Worm (Caenorhabditis elegans) whole organism, young adult: ENCODE results near the gene H04M03.3.

ENCODE experiments used
- ama-1 ChIP-seq, 3 experiments: fragments of 150-350 bp in 1 of 3; sonication (generic microtip) in 2 of 3; optimal IDR thresholded peaks; 2 replicates each; lab custom pipeline; 2014 to 2018; ENCODE audit warnings: missing biosample characterization in 2 of 3, missing genetic modification characterization in 2 of 3, missing genetic modification reagents in 2 of 3
- attf-6 ChIP-seq: fragments of 200-800 bp; sonication (Bioruptor generic); IDR thresholded peaks from 2 replicates; pipeline ENCODE4 v1.3.6; 2022; ENCODE audit warnings: missing genetic modification reagents, missing genetic modification characterization, missing compliant biosample characterization
- ceh-58 ChIP-seq: fragments of 200-800 bp; sonication (Bioruptor generic); IDR thresholded peaks from 2 replicates; pipeline ENCODE4 v1.3.6; 2022; ENCODE audit warnings: missing genetic modification characterization, missing compliant biosample characterization
- dpl-1 ChIP-seq: fragments of 150-350 bp; optimal IDR thresholded peaks from 2 replicates; lab custom pipeline; 2014; ENCODE audit warnings: missing biosample characterization, missing genetic modification reagents, missing genetic modification characterization
- ets-4 ChIP-seq: fragments of 200-800 bp; sonication (Bioruptor generic); optimal IDR thresholded peaks from 2 replicates; lab custom pipeline; 2018; ENCODE audit warnings: mild to moderate bottlenecking, missing genetic modification characterization, missing compliant biosample characterization
- lag-1 ChIP-seq: fragments of 200-800 bp; sonication (Bioruptor generic); IDR thresholded peaks from 2 replicates; pipeline ENCODE4 v1.3.6; 2022; ENCODE audit warnings: missing genetic modification reagents, missing genetic modification characterization, missing compliant biosample characterization
- nfya-2 ChIP-seq: fragments of 200-800 bp; sonication (Bioruptor generic); IDR thresholded peaks from 2 replicates; pipeline ENCODE4 v1.3.6; 2022; ENCODE audit warnings: missing genetic modification reagents, missing genetic modification characterization, missing compliant biosample characterization
- pbrm-1 ChIP-seq: fragments of 200-800 bp; sonication (Bioruptor generic); IDR thresholded peaks from 2 replicates; pipeline ENCODE4 v1.3.6; 2022; ENCODE audit warnings: missing genetic modification reagents, missing genetic modification characterization, missing compliant biosample characterization
- sea-2 ChIP-seq: fragments of 200-800 bp; sonication (Bioruptor generic); IDR thresholded peaks from 2 replicates; pipeline ENCODE4 v1.3.6; 2022; ENCODE audit warnings: missing genetic modification characterization, missing compliant biosample characterization
- snpc-4 ChIP-seq, 5 experiments: fragments of 150-350 bp in 1 of 5; sonication (generic microtip) in 4 of 5; optimal IDR thresholded peaks; 2 replicates each; lab custom pipeline; 2014 to 2018; ENCODE audit warnings: missing genetic modification characterization in 5 of 5, missing biosample characterization in 3 of 5, antibody characterized with exemption in 2 of 5, mild to moderate bottlenecking in 2 of 5, missing compliant biosample characterization in 2 of 5, missing genotype in 2 of 5, moderate library complexity in 2 of 5, missing genetic modification reagents in 1 of 5
- unc-62 ChIP-seq: fragments of 150-350 bp; optimal IDR thresholded peaks from 2 replicates; lab custom pipeline; 2014; ENCODE audit warnings: missing biosample characterization, missing genetic modification reagents, missing genetic modification characterization

DNA sequence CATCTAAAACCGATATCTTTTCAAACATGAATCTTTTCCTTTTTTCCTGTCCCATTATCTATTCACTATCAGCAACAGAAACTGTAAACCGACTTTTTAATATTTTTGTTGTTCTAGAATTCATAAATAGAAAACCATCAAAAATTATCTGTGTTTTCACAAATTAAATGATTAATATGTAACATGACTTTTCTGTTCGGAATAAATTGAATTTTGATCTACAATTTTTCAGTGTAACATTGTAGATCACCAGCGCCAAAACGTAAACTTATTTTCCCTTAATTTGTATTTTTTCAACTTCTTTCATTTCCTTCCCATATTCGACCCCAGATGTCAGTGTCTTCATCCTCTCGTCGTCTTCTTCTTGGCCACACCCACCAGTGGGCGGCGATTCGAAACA is at the start of gene H04M03.3:
- no peak for TF ChIP-seq sea-2 (GFP tag; lab: Robert Waterston, UW)
- TF ChIP-seq unc-62 (GFP tag; lab: Kevin White, UChicago), result no peak
- no peak for TF ChIP-seq attf-6
- no peak for TF ChIP-seq lag-1 (GFP tag; lab: Robert Waterston, UW)
- TF ChIP-seq ceh-58 (GFP tag; lab: Robert Waterston, UW), result no peak
- TF ChIP-seq ets-4 (GFP tag; lab: Kevin White, UChicago), result no peak
- no peak for TF ChIP-seq snpc-4 (GFP tag; optimal IDR thresholded peaks at IDR 0.05; lab: Kevin White, UChicago)
- no peak for TF ChIP-seq snpc-4 (tag; optimal IDR thresholded peaks at IDR 0.05; lab: Kevin White, UChicago)
- TF ChIP-seq dpl-1 (GFP tag; lab: Kevin White, UChicago), result no peak
- TF ChIP-seq ama-1 (optimal IDR thresholded peaks at IDR 0.05; lab: Kevin White, UChicago), result no peak
- no peak for TF ChIP-seq ama-1 (GFP tag; optimal IDR thresholded peaks at IDR 0.05; lab: Kevin White, UChicago)
- TF ChIP-seq pbrm-1, result no peak
- TF ChIP-seq nfya-2 (GFP tag; lab: Robert Waterston, UW), result no peak
